Fruit fly (Drosophila melanogaster) whole organism, embryonic: Measurements from ENCODE around the gene Sec8.
A peak's percentile ranks its signal among the peaks of the same experiment; 100 is the strongest.

Experiments
- Aef1 ChIP-seq: fragments of 200-800 bp; sonication (Bioruptor generic); IDR thresholded peaks from 3 replicates; pipeline ENCODE4 v1.3.6; 2022; ENCODE audit warnings: missing biosample characterization, missing genetic modification characterization
- Atf-2 ChIP-seq: fragments of 200-800 bp; sonication (Bioruptor generic); optimal IDR thresholded peaks from 2 replicates; lab custom pipeline; 2016; ENCODE audit warnings: missing biosample characterization, missing genetic modification characterization
- BEAF-32 ChIP-seq: fragments of 200-800 bp; sonication (Bioruptor generic); optimal IDR thresholded peaks from 3 replicates; lab custom pipeline; 2017; ENCODE audit warnings: missing biosample characterization, missing genetic modification characterization, mild to moderate bottlenecking, moderate library complexity, missing genetic modification reagents
- CG10959 ChIP-seq: fragments of 200-800 bp; sonication (Bioruptor generic); IDR thresholded peaks from 2 replicates; pipeline ENCODE4 v1.3.6; 2022; ENCODE audit warnings: missing biosample characterization, missing genetic modification characterization
- CG11504 ChIP-seq: fragments of 200-800 bp; sonication (Bioruptor generic); optimal IDR thresholded peaks from 3 replicates; lab custom pipeline; 2019; ENCODE audit warnings: missing biosample characterization, mild to moderate bottlenecking, missing genetic modification characterization, moderate library complexity
- CG12236 ChIP-seq: fragments of 200-800 bp; sonication (Bioruptor generic); optimal IDR thresholded peaks from 2 replicates; lab custom pipeline; 2016; ENCODE audit warnings: missing biosample characterization, missing genetic modification characterization
- CG13624 ChIP-seq: fragments of 200-800 bp; sonication (Bioruptor generic); optimal IDR thresholded peaks from 2 replicates; lab custom pipeline; 2016; ENCODE audit warnings: missing biosample characterization, missing genetic modification characterization
- CG13894 ChIP-seq: fragments of 200-800 bp; sonication (Bioruptor generic); optimal IDR thresholded peaks from 3 replicates; lab custom pipeline; 2018; ENCODE audit warnings: missing biosample characterization, mild to moderate bottlenecking, missing genetic modification characterization, moderate library complexity
- CG15514 ChIP-seq: fragments of 200-800 bp; sonication (Bioruptor generic); optimal IDR thresholded peaks from 3 replicates; lab custom pipeline; 2017; ENCODE audit warnings: missing biosample characterization, missing genetic modification characterization, mild to moderate bottlenecking, moderate library complexity, missing genetic modification reagents
- CG16813 ChIP-seq: fragments of 200-800 bp; sonication (Bioruptor generic); IDR thresholded peaks from 3 replicates; pipeline ENCODE4 v1.3.6; 2022; ENCODE audit warnings: missing biosample characterization, missing genetic modification characterization; ENCODE audit not compliant: partially characterized antibody
- CG17361 ChIP-seq: fragments of 200-800 bp; sonication (Bioruptor generic); IDR thresholded peaks from 3 replicates; pipeline ENCODE4 v1.3.6; 2022; ENCODE audit warnings: missing biosample characterization, missing genetic modification characterization
- CG18764 ChIP-seq: fragments of 200-800 bp; sonication (Bioruptor generic); optimal IDR thresholded peaks from 3 replicates; lab custom pipeline; 2016; ENCODE audit warnings: missing biosample characterization, missing genetic modification characterization
- CG2199 ChIP-seq: fragments of 200-800 bp; sonication (Bioruptor generic); IDR thresholded peaks from 3 replicates; pipeline ENCODE4 v1.3.6; 2022; ENCODE audit warnings: missing biosample characterization, missing genetic modification characterization
- CG30020 ChIP-seq: fragments of 200-800 bp; optimal IDR thresholded peaks from 2 replicates; lab custom pipeline; 2019; ENCODE audit warnings: missing biosample characterization, mild to moderate bottlenecking, missing genetic modification characterization, moderate library complexity
- CG32532 ChIP-seq: fragments of 200-800 bp; sonication (Bioruptor generic); IDR thresholded peaks from 2 replicates; pipeline ENCODE4 v1.3.6; 2022; ENCODE audit warnings: missing biosample characterization, missing genetic modification characterization
- CG34376 ChIP-seq: fragments of 200-800 bp; sonication (Bioruptor generic); optimal IDR thresholded peaks from 2 replicates; lab custom pipeline; 2018; ENCODE audit warnings: missing biosample characterization, mild to moderate bottlenecking, missing genetic modification characterization
- CG3995 ChIP-seq: fragments of 200-800 bp; sonication (Bioruptor generic); optimal IDR thresholded peaks from 3 replicates; lab custom pipeline; 2016; ENCODE audit warnings: missing biosample characterization, missing genetic modification characterization
- CG4707 ChIP-seq: fragments of 200-800 bp; sonication (Bioruptor generic); optimal IDR thresholded peaks from 2 replicates; lab custom pipeline; 2018; ENCODE audit warnings: missing biosample characterization, mild to moderate bottlenecking, missing genetic modification characterization, moderate library complexity
- CG6254 ChIP-seq: fragments of 200-800 bp; sonication (Bioruptor generic); optimal IDR thresholded peaks from 3 replicates; lab custom pipeline; 2017; ENCODE audit warnings: mild to moderate bottlenecking, missing biosample characterization, missing genetic modification reagents, missing genetic modification characterization
- CG6689 ChIP-seq: fragments of 200-800 bp; sonication (Bioruptor generic); IDR thresholded peaks from 2 replicates; pipeline ENCODE4 v1.3.6; 2022; ENCODE audit warnings: missing biosample characterization, missing genetic modification characterization
- CG7745 ChIP-seq: fragments of 200-800 bp; sonication (Bioruptor generic); optimal IDR thresholded peaks from 2 replicates; lab custom pipeline; 2018; ENCODE audit warnings: missing biosample characterization, mild to moderate bottlenecking, missing genetic modification characterization, moderate library complexity
- CkIIα-i1 ChIP-seq: fragments of 200-800 bp; sonication (Bioruptor generic); IDR thresholded peaks from 2 replicates; pipeline ENCODE4 v1.3.6; 2022; ENCODE audit warnings: missing biosample characterization, missing genetic modification characterization
- Dek ChIP-seq: fragments of 200-800 bp; sonication (Bioruptor generic); optimal IDR thresholded peaks from 3 replicates; lab custom pipeline; 2019; ENCODE audit warnings: missing biosample characterization, mild to moderate bottlenecking, missing genetic modification characterization, moderate library complexity
- Doc3 ChIP-seq: fragments of 200-800 bp; sonication (Bioruptor generic); IDR thresholded peaks from 3 replicates; pipeline ENCODE4 v1.3.6; 2022; ENCODE audit warnings: missing biosample characterization, missing genetic modification characterization; ENCODE audit not compliant: partially characterized antibody
- ERR ChIP-seq: fragments of 200-800 bp; sonication (Bioruptor generic); optimal IDR thresholded peaks from 2 replicates; lab custom pipeline; 2016; ENCODE audit warnings: missing biosample characterization, missing genetic modification characterization
- Elba2 ChIP-seq: fragments of 200-800 bp; sonication (Bioruptor generic); optimal IDR thresholded peaks from 3 replicates; lab custom pipeline; 2016; ENCODE audit warnings: missing biosample characterization, missing genetic modification characterization
- GATAe ChIP-seq: fragments of 200-800 bp; sonication (Bioruptor generic); conservative IDR thresholded peaks from 2 replicates; pipeline ENCODE4 v1.3.6; 2022; ENCODE audit warnings: missing biosample characterization, missing genetic modification characterization
- H2.0 ChIP-seq: fragments of 200-800 bp; sonication (Bioruptor generic); IDR thresholded peaks from 2 replicates; pipeline ENCODE4 v1.3.6; 2022; ENCODE audit warnings: missing biosample characterization, missing genetic modification characterization
- HLH3B ChIP-seq: fragments of 200-800 bp; sonication (Bioruptor generic); IDR thresholded peaks from 2 replicates; pipeline ENCODE4 v1.3.6; 2022; ENCODE audit warnings: missing biosample characterization, missing genetic modification characterization
- HmgZ ChIP-seq: fragments of 200-800 bp; sonication (Bioruptor generic); optimal IDR thresholded peaks from 2 replicates; lab custom pipeline; 2018; ENCODE audit warnings: missing biosample characterization, mild to moderate bottlenecking, missing genetic modification characterization
- Hr39 ChIP-seq: fragments of >200 bp; optimal IDR thresholded peaks from 2 replicates; lab custom pipeline; 2017
- MBD-R2 ChIP-seq: fragments of 200-800 bp; sonication (Bioruptor generic); IDR thresholded peaks from 2 replicates; pipeline ENCODE4 v1.3.6; 2022; ENCODE audit warnings: missing biosample characterization, missing genetic modification characterization
- Myb ChIP-seq: fragments of 200-800 bp; sonication (Bioruptor generic); optimal IDR thresholded peaks from 2 replicates; lab custom pipeline; 2016; ENCODE audit warnings: missing biosample characterization, missing genetic modification characterization
- Oaz ChIP-seq: fragments of 200-800 bp; sonication (Bioruptor generic); IDR thresholded peaks from 2 replicates; pipeline ENCODE4 v1.3.6; 2022; ENCODE audit warnings: missing biosample characterization, missing genetic modification characterization
- Rx ChIP-seq: fragments of 200-800 bp; sonication (Bioruptor generic); IDR thresholded peaks from 2 replicates; pipeline ENCODE4 v1.3.6; 2022; ENCODE audit warnings: missing biosample characterization, missing genetic modification characterization
- bcd ChIP-seq: fragments of 200-800 bp; sonication (Bioruptor generic); optimal IDR thresholded peaks from 2 replicates; lab custom pipeline; 2017; ENCODE audit warnings: missing biosample characterization, mild to moderate bottlenecking, missing genetic modification characterization
- br ChIP-seq: fragments of >200 bp; optimal IDR thresholded peaks from 2 replicates; lab custom pipeline; 2017
- cg ChIP-seq: fragments of 200-800 bp; sonication (Bioruptor generic); optimal IDR thresholded peaks from 3 replicates; lab custom pipeline; 2019; ENCODE audit warnings: missing biosample characterization, mild to moderate bottlenecking, missing genetic modification characterization, moderate library complexity
- croc ChIP-seq: fragments of 200-800 bp; sonication (Bioruptor generic); conservative IDR thresholded peaks from 3 replicates; pipeline ENCODE4 v1.3.6; 2022; ENCODE audit warnings: missing biosample characterization, missing genetic modification characterization
- dimm ChIP-seq: fragments of 200-800 bp; sonication (Bioruptor generic); IDR thresholded peaks from 2 replicates; pipeline ENCODE4 v1.3.6; 2022; ENCODE audit warnings: missing biosample characterization, missing genetic modification characterization
- ems ChIP-seq: fragments of 200-800 bp; sonication (Bioruptor generic); optimal IDR thresholded peaks from 3 replicates; lab custom pipeline; 2016; ENCODE audit warnings: missing biosample characterization, missing genetic modification characterization
- grau ChIP-seq: fragments of 200-800 bp; optimal IDR thresholded peaks from 3 replicates; lab custom pipeline; 2019; ENCODE audit warnings: missing biosample characterization, mild to moderate bottlenecking, missing genetic modification characterization, moderate library complexity
- her ChIP-seq: fragments of 200-800 bp; sonication (Bioruptor generic); optimal IDR thresholded peaks from 2 replicates; lab custom pipeline; 2016; ENCODE audit warnings: missing biosample characterization, missing genetic modification characterization
- pita ChIP-seq: fragments of 200-800 bp; sonication (Bioruptor generic); optimal IDR thresholded peaks from 2 replicates; lab custom pipeline; 2017; ENCODE audit warnings: missing biosample characterization, mild to moderate bottlenecking, missing genetic modification characterization
- pnt ChIP-seq: fragments of 200-800 bp; sonication (Bioruptor generic); optimal IDR thresholded peaks from 3 replicates; lab custom pipeline; 2016; ENCODE audit warnings: missing biosample characterization, missing genetic modification characterization
- repo ChIP-seq: fragments of 200-800 bp; sonication (Bioruptor generic); optimal IDR thresholded peaks from 2 replicates; lab custom pipeline; 2016; ENCODE audit warnings: missing biosample characterization, missing genetic modification characterization
- sisA ChIP-seq: fragments of 200-800 bp; sonication (Bioruptor generic); IDR thresholded peaks from 2 replicates; pipeline ENCODE4 v1.3.6; 2022; ENCODE audit warnings: missing biosample characterization, missing genetic modification characterization
- slp2 ChIP-seq: fragments of 200-800 bp; sonication (Bioruptor generic); optimal IDR thresholded peaks from 2 replicates; lab custom pipeline; 2016; ENCODE audit warnings: missing biosample characterization, missing genetic modification characterization
- tgo ChIP-seq: fragments of 200-800 bp; sonication (Bioruptor generic); IDR thresholded peaks from 3 replicates; pipeline ENCODE4 v1.3.6; 2022; ENCODE audit warnings: missing biosample characterization, missing genetic modification characterization
- vnd ChIP-seq: fragments of 200-800 bp; sonication (Bioruptor generic); IDR thresholded peaks from 3 replicates; pipeline ENCODE4 v1.3.6; 2022; ENCODE audit warnings: missing biosample characterization, missing genetic modification characterization; ENCODE audit not compliant: partially characterized antibody

Sec8 gene

dm6 chr3R:5742278-5743196 lies 16.3 kb downstream of the Sec8 start, which contains the start of the genes Sym and Madm (continued):
- no peak for TF ChIP-seq slp2 (GFP tag; lab: Kevin White, UChicago)
- TF ChIP-seq CG4707 (GFP tag; lab: Kevin White, UChicago), result no peak
- TF ChIP-seq CG7745 (tag; lab: Kevin White, UChicago), result no peak
- TF ChIP-seq GATAe, result no peak
- peak; percentile 83 for TF ChIP-seq Doc3 (GFP tag; lab: Robert Waterston, UW)
- TF ChIP-seq br, result no peak
- no peak for TF ChIP-seq CG11504 (tag; lab: Kevin White, UChicago)
- peak; percentile 89 for TF ChIP-seq CG16813
- peak; percentile 7 for TF ChIP-seq repo
- peak; percentile 16 for TF ChIP-seq Dek (tag; lab: Kevin White, UChicago)
- TF ChIP-seq CG15514 (GFP tag; lab: Kevin White, UChicago), result peak; percentile 80
- TF ChIP-seq sisA (GFP tag; lab: Robert Waterston, UW), result 0 out of 2 replicates have a peak, but pooled peaks have one; percentile 30
- no peak for TF ChIP-seq Rx (GFP tag; lab: Robert Waterston, UW)
- TF ChIP-seq MBD-R2 (GFP tag; lab: Robert Waterston, UW), result peak; percentile 58; the same call in 1 of the 2 replicates
- no peak for TF ChIP-seq CG32532 (GFP tag; lab: Robert Waterston, UW)
- TF ChIP-seq vnd (GFP tag; lab: Robert Waterston, UW), result peak; percentile 84
- no peak for TF ChIP-seq ems (GFP tag; lab: Kevin White, UChicago)
- peak; percentile 58 for TF ChIP-seq HmgZ
- 0 out of 3 replicates have a peak, but pooled peaks have one; percentile 44 for TF ChIP-seq tgo (GFP tag; lab: Robert Waterston, UW)
- TF ChIP-seq CkIIα-i1 (GFP tag; lab: Robert Waterston, UW), result no peak
- TF ChIP-seq H2.0 (GFP tag; lab: Robert Waterston, UW), result no peak
- TF ChIP-seq CG17361 (GFP tag; lab: Robert Waterston, UW), result peak; percentile 66; the same call in 2 of the 3 replicates
- TF ChIP-seq Myb (GFP tag; lab: Kevin White, UChicago), result peak; percentile 53
- TF ChIP-seq cg (GFP tag; lab: Kevin White, UChicago), result peak; percentile 86
- TF ChIP-seq CG3995 (GFP tag; lab: Kevin White, UChicago), result peak; percentile 61
- TF ChIP-seq dimm (GFP tag; lab: Robert Waterston, UW), result no peak
- TF ChIP-seq CG6254 (GFP tag; lab: Kevin White, UChicago), result no peak
- no peak for TF ChIP-seq CG12236 (GFP tag; lab: Kevin White, UChicago)
- no peak for TF ChIP-seq CG34376 (GFP tag; lab: Kevin White, UChicago)
- peak; percentile 21 for TF ChIP-seq CG18764 (GFP tag; lab: Kevin White, UChicago)
- TF ChIP-seq Oaz (GFP tag; lab: Robert Waterston, UW), result no peak
- TF ChIP-seq Atf-2 (GFP tag; lab: Kevin White, UChicago), result no peak
- TF ChIP-seq ERR (GFP tag; lab: Kevin White, UChicago), result peak; percentile 17
- peak; percentile 39 for TF ChIP-seq Elba2 (GFP tag; lab: Kevin White, UChicago)
- TF ChIP-seq CG30020, result peak; percentile 71
- TF ChIP-seq bcd, result peak; percentile 35
- TF ChIP-seq HLH3B (GFP tag; lab: Robert Waterston, UW), result peak; percentile 5; the same call in 1 of the 2 replicates
- TF ChIP-seq CG10959 (GFP tag; lab: Robert Waterston, UW), result no peak
- peak; percentile 32 for TF ChIP-seq her (GFP tag; lab: Kevin White, UChicago)
- peak; percentile 14; the same call in 1 of the 3 replicates for TF ChIP-seq Aef1 (GFP tag; lab: Robert Waterston, UW)
- TF ChIP-seq CG13894 (tag; lab: Kevin White, UChicago), result no peak
- TF ChIP-seq BEAF-32 (GFP tag; lab: Kevin White, UChicago), result peak; percentile 95
- TF ChIP-seq CG2199 (GFP tag; lab: Robert Waterston, UW), result no peak
- TF ChIP-seq CG13624 (GFP tag; lab: Kevin White, UChicago), result peak; percentile 66
- no peak for TF ChIP-seq CG6689 (GFP tag; lab: Robert Waterston, UW)
- no peak for TF ChIP-seq Hr39 (lab: Kevin White, UChicago)
- peak; percentile 52 for TF ChIP-seq grau (tag; lab: Kevin White, UChicago)
- TF ChIP-seq pita (GFP tag; lab: Kevin White, UChicago), result no peak
- no peak for TF ChIP-seq croc (GFP tag; lab: Robert Waterston, UW)
- TF ChIP-seq pnt (GFP tag; lab: Kevin White, UChicago), result no peak
